Worm (Caenorhabditis elegans) whole organism, early embryonic: ENCODE results near the gene Y94A7B.11.

Experiments used
- ama-1 ChIP-seq: fragments of 150-350 bp; optimal IDR thresholded peaks from 2 replicates; lab custom pipeline; 2014
- ceh-36 ChIP-seq: sonication (generic microtip); optimal IDR thresholded peaks from 2 replicates; lab custom pipeline; 2016; ENCODE audit warnings: missing genetic modification characterization, inconsistent platforms, missing compliant biosample characterization
- ets-7 ChIP-seq: sonication (generic microtip); optimal IDR thresholded peaks from 2 replicates; lab custom pipeline; 2016; ENCODE audit warnings: missing genotype, missing genetic modification characterization, missing compliant biosample characterization
- sea-1 ChIP-seq: fragments of 200-800 bp; sonication (Bioruptor generic); conservative IDR thresholded peaks from 2 replicates; pipeline ENCODE4 v1.3.6; 2022; ENCODE audit warnings: missing genetic modification characterization, missing compliant biosample characterization

DNA sequence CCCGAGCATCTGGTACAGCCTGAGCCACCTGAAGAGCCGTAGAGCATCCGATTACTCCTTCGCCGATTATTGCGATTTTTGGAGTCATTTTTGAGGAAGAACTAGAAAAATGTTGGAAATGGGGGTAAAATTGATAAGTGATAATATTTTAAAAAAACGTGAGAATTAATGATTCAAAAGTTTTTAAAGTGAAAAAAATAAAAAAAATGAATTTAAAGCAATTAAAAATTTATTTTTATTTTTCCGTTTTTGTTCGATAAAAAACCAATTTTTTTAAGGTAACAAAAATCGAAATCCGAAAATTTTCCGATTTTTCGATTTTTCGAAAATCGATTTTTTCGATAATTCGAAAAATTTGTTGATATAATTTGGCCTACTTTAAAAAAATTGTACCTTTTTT, 25.3 kb downstream of the Y94A7B.11 start, which contains the start of gene ddo-1:
- no peak for TF ChIP-seq ceh-36 (tag; lab: Kevin White, UChicago)
- no peak for TF ChIP-seq ama-1
- TF ChIP-seq ets-7 (tag; lab: Kevin White, UChicago) = no peak
- TF ChIP-seq sea-1 (GFP tag; lab: Robert Waterston, UW) = no peak
